Worm (Caenorhabditis elegans) whole organism, late embryonic: Measurements from ENCODE around the gene K10G9.2.

Source experiments
- ama-1 ChIP-seq: fragments of 150-350 bp; optimal IDR thresholded peaks from 2 replicates; lab custom pipeline; 2014
- ceh-34 ChIP-seq: sonication (generic microtip); optimal IDR thresholded peaks from 2 replicates; lab custom pipeline; 2016; ENCODE audit warnings: mild to moderate bottlenecking, missing genetic modification characterization, missing compliant biosample characterization
- dmd-4 ChIP-seq: sonication (generic microtip); optimal IDR thresholded peaks from 2 replicates; lab custom pipeline; 2016; ENCODE audit warnings: borderline replicate concordance, missing genetic modification characterization, missing compliant biosample characterization
- fkh-10 ChIP-seq: fragments of 150-350 bp; optimal IDR thresholded peaks from 2 replicates; lab custom pipeline; 2014; ENCODE audit warnings: missing biosample characterization, missing genetic modification reagents, missing genetic modification characterization
- hlh-15 ChIP-seq: sonication (generic microtip); optimal IDR thresholded peaks from 2 replicates; lab custom pipeline; 2016; ENCODE audit warnings: missing genetic modification characterization, missing compliant biosample characterization
- mec-3 ChIP-seq: sonication (generic microtip); optimal IDR thresholded peaks from 2 replicates; lab custom pipeline; 2016; ENCODE audit warnings: borderline replicate concordance, missing genetic modification characterization, missing compliant biosample characterization
- pag-3 ChIP-seq: sonication (generic microtip); optimal IDR thresholded peaks from 2 replicates; lab custom pipeline; 2016; ENCODE audit warnings: missing compliant biosample characterization, missing genetic modification characterization, borderline replicate concordance
- pros-1 ChIP-seq: fragments of 150-350 bp; optimal IDR thresholded peaks from 2 replicates; lab custom pipeline; 2014; ENCODE audit warnings: missing biosample characterization, missing genetic modification reagents, missing genetic modification characterization
- tbx-7 ChIP-seq: sonication (generic microtip); optimal IDR thresholded peaks from 2 replicates; lab custom pipeline; 2016; ENCODE audit warnings: missing genotype, missing genetic modification characterization, missing compliant biosample characterization

DNA sequence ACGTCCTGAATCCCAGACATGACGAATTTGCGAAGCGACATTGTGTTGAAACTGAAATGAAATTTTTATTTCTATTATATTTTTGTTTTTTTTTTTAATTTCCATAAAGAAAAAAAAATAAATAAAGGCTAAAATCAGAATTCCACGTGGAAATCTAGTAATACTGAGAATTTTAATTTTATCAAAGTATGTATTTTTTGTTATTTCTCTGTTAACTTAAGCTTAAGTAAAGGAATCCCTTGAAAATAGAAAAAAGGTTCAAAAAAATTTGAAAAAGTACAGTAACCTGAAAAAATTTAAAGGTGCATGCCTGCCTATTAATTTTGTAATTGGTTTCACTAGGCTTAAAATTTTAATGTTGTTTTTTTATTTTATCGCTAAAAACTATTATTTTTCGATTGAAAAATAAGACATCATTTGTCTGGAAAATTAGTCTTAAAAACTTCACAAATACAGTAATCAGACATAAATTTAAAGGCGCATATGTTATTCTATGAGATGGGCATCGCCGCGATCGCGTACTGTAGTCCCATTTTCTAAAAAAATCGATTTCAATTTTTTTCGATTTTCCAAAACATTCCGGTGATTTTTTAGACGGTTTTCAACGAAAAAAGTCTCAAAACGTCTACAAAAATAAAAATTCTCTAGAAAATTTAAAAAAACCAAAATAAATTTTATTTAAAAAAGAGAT, 44.8 kb downstream of the K10G9.2 start, which contains the start of gene nex-2:
- no peak for TF ChIP-seq hlh-15 (tag; lab: Kevin White, UChicago)
- no peak for TF ChIP-seq ama-1 (lab: Kevin White, UChicago)
- no peak for TF ChIP-seq fkh-10 (GFP tag; lab: Kevin White, UChicago)
- TF ChIP-seq tbx-7 = no peak
- no peak for TF ChIP-seq pros-1
- no peak for TF ChIP-seq ceh-34 (tag; lab: Kevin White, UChicago)
- no peak for TF ChIP-seq dmd-4
- TF ChIP-seq pag-3 (tag; lab: Kevin White, UChicago) = no peak
- TF ChIP-seq mec-3 (tag; lab: Kevin White, UChicago) = no peak
